Worm (Caenorhabditis elegans) whole organism, L2 larva: ENCODE results near the gene srx-86.
A peak's percentile ranks its signal among the peaks of the same experiment; 100 is the strongest.

ENCODE experiments used
- C34F6.9 ChIP-seq: fragments of 150-350 bp; optimal IDR thresholded peaks from 2 replicates; lab custom pipeline; 2014; ENCODE audit warnings: missing biosample characterization, missing genetic modification characterization
- F13H6.1 ChIP-seq: sonication (generic microtip); optimal IDR thresholded peaks from 2 replicates; lab custom pipeline; 2016; ENCODE audit warnings: missing genetic modification characterization, missing compliant biosample characterization
- Y55F3AM.14 ChIP-seq: fragments of 200-800 bp; sonication (Bioruptor generic); optimal IDR thresholded peaks from 2 replicates; lab custom pipeline; 2018; ENCODE audit warnings: mild to moderate bottlenecking, missing genetic modification characterization, missing compliant biosample characterization
- ZK546.5 ChIP-seq: sonication (generic microtip); optimal IDR thresholded peaks from 2 replicates; lab custom pipeline; 2017; ENCODE audit warnings: missing biosample characterization, missing genetic modification characterization
- aly-2 ChIP-seq: fragments of 150-350 bp; optimal IDR thresholded peaks from 2 replicates; lab custom pipeline; 2014; ENCODE audit warnings: missing biosample characterization, missing genetic modification characterization
- ama-1 ChIP-seq: fragments of 150-350 bp; optimal IDR thresholded peaks from 2 replicates; lab custom pipeline; 2018; ENCODE audit warnings: inconsistent platforms
- blmp-1 ChIP-seq: sonication (generic microtip); optimal IDR thresholded peaks from 2 replicates; lab custom pipeline; 2017; ENCODE audit warnings: missing genetic modification characterization, mild to moderate bottlenecking, missing compliant biosample characterization, antibody characterized with exemption, moderate library complexity; ENCODE audit not compliant: insufficient read depth
- ceh-16 ChIP-seq: fragments of 150-350 bp; optimal IDR thresholded peaks from 2 replicates; lab custom pipeline; 2014; ENCODE audit warnings: missing biosample characterization, missing genetic modification characterization
- ceh-82 ChIP-seq: fragments of 150-350 bp; optimal IDR thresholded peaks from 2 replicates; lab custom pipeline; 2014; ENCODE audit warnings: missing biosample characterization, missing genetic modification characterization
- crh-2 ChIP-seq: sonication (generic microtip); optimal IDR thresholded peaks from 2 replicates; lab custom pipeline; 2017; ENCODE audit warnings: missing biosample characterization, missing genetic modification characterization
- dmd-4 ChIP-seq: sonication (generic microtip); optimal IDR thresholded peaks from 2 replicates; lab custom pipeline; 2017; ENCODE audit warnings: missing biosample characterization, missing genetic modification characterization
- egl-27 ChIP-seq: sonication (generic microtip); optimal IDR thresholded peaks from 3 replicates; lab custom pipeline; 2017; ENCODE audit warnings: missing biosample characterization, missing genetic modification reagents, missing genetic modification characterization
- elt-1 ChIP-seq: fragments of 150-350 bp; optimal IDR thresholded peaks from 2 replicates; lab custom pipeline; 2014; ENCODE audit warnings: missing biosample characterization, missing genetic modification characterization
- elt-3 ChIP-seq: sonication (generic microtip); optimal IDR thresholded peaks from 2 replicates; lab custom pipeline; 2017; ENCODE audit warnings: missing biosample characterization, missing genetic modification characterization
- fos-1 ChIP-seq: fragments of 150-350 bp; optimal IDR thresholded peaks from 2 replicates; lab custom pipeline; 2014; ENCODE audit warnings: missing biosample characterization, missing genetic modification characterization
- gmeb-1 ChIP-seq: fragments of 150-350 bp; optimal IDR thresholded peaks from 2 replicates; lab custom pipeline; 2014; ENCODE audit warnings: missing biosample characterization, missing genetic modification characterization
- lin-11 ChIP-seq: fragments of 150-350 bp; sonication (generic microtip); optimal IDR thresholded peaks from 2 replicates; lab custom pipeline; 2014; ENCODE audit warnings: missing biosample characterization, missing genetic modification characterization, inconsistent platforms, mixed read lengths
- lsy-2 ChIP-seq, 2 experiments: fragments of 150-350 bp in 1 of 2; sonication (generic microtip) in 1 of 2; optimal IDR thresholded peaks; 2 replicates each; lab custom pipeline; 2014 to 2017; ENCODE audit warnings: missing biosample characterization in 2 of 2, missing genetic modification characterization in 2 of 2
- mbf-1 ChIP-seq: sonication (generic microtip); optimal IDR thresholded peaks from 2 replicates; lab custom pipeline; 2017; ENCODE audit warnings: missing biosample characterization, missing genetic modification characterization
- nhr-10 ChIP-seq: sonication (generic microtip); optimal IDR thresholded peaks from 2 replicates; lab custom pipeline; 2017; ENCODE audit warnings: missing biosample characterization, missing genetic modification characterization
- nhr-12 ChIP-seq: fragments of 150-350 bp; optimal IDR thresholded peaks from 2 replicates; lab custom pipeline; 2014; ENCODE audit warnings: missing biosample characterization, missing genetic modification characterization
- nhr-129 ChIP-seq: fragments of 150-350 bp; optimal IDR thresholded peaks from 2 replicates; lab custom pipeline; 2014; ENCODE audit warnings: missing biosample characterization, missing genetic modification characterization
- nhr-21 ChIP-seq: fragments of 150-350 bp; optimal IDR thresholded peaks from 2 replicates; lab custom pipeline; 2014; ENCODE audit warnings: missing biosample characterization, missing genetic modification characterization
- nhr-23 ChIP-seq: fragments of 150-350 bp; optimal IDR thresholded peaks from 2 replicates; lab custom pipeline; 2014; ENCODE audit warnings: missing biosample characterization, missing genetic modification reagents, missing genetic modification characterization
- nhr-25 ChIP-seq: fragments of 150-350 bp; sonication (generic microtip); optimal IDR thresholded peaks from 3 replicates; lab custom pipeline; 2014; ENCODE audit warnings: missing biosample characterization, missing genetic modification characterization
- nhr-6 ChIP-seq: fragments of 150-350 bp; optimal IDR thresholded peaks from 2 replicates; lab custom pipeline; 2014; ENCODE audit warnings: missing biosample characterization, missing genetic modification characterization
- sem-4 ChIP-seq: fragments of 150-350 bp; optimal IDR thresholded peaks from 2 replicates; lab custom pipeline; 2014; ENCODE audit warnings: missing biosample characterization, missing genetic modification reagents, missing genetic modification characterization
- skn-1 ChIP-seq: sonication (generic microtip); optimal IDR thresholded peaks from 2 replicates; lab custom pipeline; 2017; ENCODE audit warnings: missing biosample characterization, missing genetic modification characterization
- sma-3 ChIP-seq: sonication (generic microtip); optimal IDR thresholded peaks from 2 replicates; lab custom pipeline; 2016; ENCODE audit warnings: missing genetic modification reagents, missing genetic modification characterization, missing compliant biosample characterization
- sma-9 ChIP-seq, 2 experiments: fragments of 150-350 bp in 1 of 2; sonication (generic microtip) in 1 of 2; optimal IDR thresholded peaks; 2 replicates each; lab custom pipeline; 2014 to 2016; ENCODE audit warnings: missing genetic modification characterization in 2 of 2, mild to moderate bottlenecking in 1 of 2, missing biosample characterization in 1 of 2, missing compliant biosample characterization in 1 of 2, missing genetic modification reagents in 1 of 2, moderate library complexity in 1 of 2
- snpc-4 ChIP-seq: fragments of 150-350 bp; optimal IDR thresholded peaks from 2 replicates; lab custom pipeline; 2014; ENCODE audit warnings: missing biosample characterization, missing genetic modification characterization
- unc-39 ChIP-seq: fragments of 150-350 bp; optimal IDR thresholded peaks from 2 replicates; lab custom pipeline; 2014; ENCODE audit warnings: missing biosample characterization, missing genetic modification characterization
- unc-55 ChIP-seq: fragments of 150-350 bp; sonication (generic microtip); optimal IDR thresholded peaks from 3 replicates; lab custom pipeline; 2014; ENCODE audit warnings: missing biosample characterization, missing genetic modification reagents, missing genetic modification characterization
- zag-1 ChIP-seq: fragments of 150-350 bp; optimal IDR thresholded peaks from 2 replicates; lab custom pipeline; 2014; ENCODE audit warnings: missing biosample characterization, missing genetic modification characterization
- ztf-1 ChIP-seq: fragments of 200-800 bp; sonication (Bioruptor generic); conservative IDR thresholded peaks from 2 replicates; pipeline ENCODE4 v1.3.6; 2022; ENCODE audit warnings: missing genetic modification characterization, missing compliant biosample characterization
- ztf-11 ChIP-seq: sonication (generic microtip); optimal IDR thresholded peaks from 2 replicates; lab custom pipeline; 2017; ENCODE audit warnings: missing biosample characterization, missing genetic modification characterization
- ztf-4 ChIP-seq: fragments of 150-350 bp; optimal IDR thresholded peaks from 2 replicates; lab custom pipeline; 2014; ENCODE audit warnings: missing biosample characterization, missing genetic modification characterization

srx-86 gene

DNA sequence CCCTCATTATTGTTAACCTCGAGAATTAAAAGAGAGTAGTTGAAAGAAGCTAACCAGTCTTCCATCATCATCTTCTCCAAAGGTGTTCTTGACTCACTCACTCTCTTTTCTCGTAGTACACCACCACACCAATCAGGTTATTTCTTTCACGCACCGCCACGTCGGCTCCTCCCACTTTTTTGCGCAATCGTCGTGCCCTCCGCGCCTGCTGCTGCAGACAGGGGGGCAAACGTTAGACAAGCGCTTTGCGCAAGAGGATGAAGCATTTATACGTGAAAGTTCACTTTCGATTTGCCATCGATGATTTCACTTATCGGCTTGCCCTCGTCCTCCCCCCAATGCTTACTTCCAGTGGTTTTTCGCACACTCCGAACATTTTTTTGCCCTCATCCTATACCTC is 37.4 kb upstream of the srx-86 start:
- TF ChIP-seq nhr-25 (peak; percentile 61), aly-2 (no peak), F13H6.1 (tag; lab: Kevin White, UChicago) (peak; percentile 59), blmp-1 (peak; percentile 59), sma-9 (GFP tag; optimal IDR thresholded peaks at IDR 0.05; lab: Kevin White, UChicago) (no peak), sma-9 (tag; optimal IDR thresholded peaks at IDR 0.05; lab: Kevin White, UChicago) (no peak), mbf-1 (tag; lab: Kevin White, UChicago) (no peak)

DNA sequence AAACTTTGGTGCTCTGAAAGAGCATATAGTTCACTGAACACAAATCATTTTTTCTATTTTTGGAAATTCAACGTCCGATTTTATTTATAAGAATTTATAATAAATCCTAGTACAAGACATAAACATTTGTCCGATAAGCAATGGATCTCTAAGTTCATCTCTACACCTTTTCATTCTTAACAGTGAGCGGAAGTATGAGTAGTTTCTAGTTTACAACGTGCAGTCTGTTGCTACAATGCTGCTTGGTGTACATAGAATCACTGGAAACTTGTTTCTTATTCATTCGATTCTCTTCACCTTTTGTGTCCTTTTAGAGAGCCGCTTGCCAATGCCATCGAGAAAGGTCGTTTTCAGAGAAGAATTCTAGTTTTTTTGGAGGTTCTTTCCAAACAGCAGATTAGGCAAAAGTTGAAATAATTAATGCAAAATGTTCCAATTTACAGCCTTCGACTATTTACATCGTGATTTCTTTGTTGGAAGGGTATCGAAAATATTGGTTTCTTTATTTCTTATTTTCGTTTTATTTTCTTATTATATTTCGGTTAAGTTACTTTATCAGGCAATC is 35.7 kb upstream of the srx-86 start:
- TF ChIP-seq nhr-25, result peak; percentile 53
- no peak for TF ChIP-seq ztf-11 (tag; lab: Kevin White, UChicago)
- TF ChIP-seq, all 48 proteins: peak for 1

DNA sequence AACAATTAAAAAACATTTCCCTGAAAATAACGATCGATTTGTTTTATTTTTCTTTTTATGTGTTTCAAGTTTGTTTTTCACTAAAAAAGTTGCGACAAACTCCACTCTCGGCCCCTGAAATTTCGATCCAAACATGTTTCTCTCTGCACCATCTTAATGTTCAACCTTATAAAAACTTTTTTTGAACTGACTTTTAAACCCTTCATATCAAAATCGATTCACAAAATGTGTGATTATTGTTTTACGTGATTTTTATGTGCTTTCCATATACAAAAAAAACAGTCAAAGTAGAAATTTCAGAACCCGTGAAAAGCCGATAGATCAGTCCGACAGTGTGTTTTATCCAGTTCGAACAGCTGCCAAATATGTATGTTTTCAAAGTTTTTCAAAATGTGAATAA is 35.2 kb upstream of the srx-86 start, which contains the start of gene ccch-1:
TSS of gene ccch-1 (plus strand) at position 301 of the 400 bp plus-strand sequence.
- TF ChIP-seq sma-3 (GFP tag; lab: Kevin White, UChicago) (no peak), ZK546.5 (tag; lab: Kevin White, UChicago) (no peak), C34F6.9 (tag; lab: Kevin White, UChicago) (no peak), lin-11 (tag; lab: Kevin White, UChicago) (no peak), unc-39 (tag; lab: Kevin White, UChicago) (no peak), mbf-1 (tag; lab: Kevin White, UChicago) (no peak), ceh-82 (tag; lab: Kevin White, UChicago) (no peak), dmd-4 (tag; lab: Kevin White, UChicago) (no peak)

DNA sequence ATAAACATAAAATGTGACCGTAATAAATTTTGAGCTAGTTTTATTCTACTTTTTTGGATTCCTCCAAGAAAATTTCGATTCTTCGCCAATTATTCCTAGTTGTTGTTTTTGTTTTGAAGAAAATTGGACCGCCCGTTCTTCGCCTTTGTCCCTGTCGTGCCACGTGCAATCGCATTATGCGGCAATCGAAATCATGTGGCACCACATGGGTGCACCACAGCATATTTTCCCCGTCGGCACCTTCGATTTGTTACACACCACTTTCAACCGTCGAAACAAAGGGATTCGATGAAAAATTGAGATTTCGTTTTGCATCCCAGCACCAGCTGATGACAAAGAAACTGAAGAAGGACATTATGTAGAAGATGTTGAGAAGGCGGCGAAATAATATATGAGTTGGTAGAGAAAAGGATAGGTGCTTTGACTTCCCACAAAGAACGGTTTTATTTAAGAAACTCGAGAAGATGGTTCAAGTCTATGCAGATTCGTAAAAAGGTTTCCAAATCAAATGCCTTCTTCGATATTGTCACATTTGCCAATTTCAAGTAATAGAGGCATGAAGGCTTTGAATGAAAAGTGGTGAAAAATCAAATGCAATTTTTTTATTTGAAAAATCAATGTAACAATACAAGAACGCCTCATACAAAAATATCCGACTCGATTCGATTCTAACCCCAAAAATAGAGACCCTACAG is 34.0 kb upstream of the srx-86 start:
- TF ChIP-seq nhr-25, result peak; percentile 30
- no peak for TF ChIP-seq unc-55 (GFP tag; lab: Kevin White, UChicago)
- peak; percentile 13 for TF ChIP-seq nhr-129 (tag; lab: Kevin White, UChicago)

DNA sequence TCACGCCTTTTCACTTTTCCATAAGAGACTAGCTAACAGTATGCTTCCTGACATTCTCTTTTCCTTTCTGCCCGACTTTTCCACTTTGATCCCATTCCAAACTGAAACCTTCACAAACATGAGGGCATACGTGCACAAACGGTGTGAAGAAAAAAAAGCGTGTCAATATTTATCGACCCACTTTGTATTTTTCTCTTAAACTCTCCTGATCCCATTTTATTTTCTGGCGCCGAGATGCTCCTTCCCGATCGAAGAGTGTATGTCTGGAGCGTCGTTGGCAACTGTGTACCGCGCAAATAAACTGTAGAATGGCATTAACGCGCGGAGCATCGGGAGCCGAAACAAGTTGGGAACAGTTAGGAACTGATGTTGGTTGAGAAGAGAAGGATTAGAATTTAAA is 33.2 kb upstream of the srx-86 start:
- peak; percentile 41 for TF ChIP-seq nhr-129 (tag; lab: Kevin White, UChicago)
- TF ChIP-seq skn-1 (tag; lab: Kevin White, UChicago), result no peak
- TF ChIP-seq sma-3 (GFP tag; lab: Kevin White, UChicago), result no peak
- TF ChIP-seq crh-2, result no peak
- TF ChIP-seq ceh-82 (tag; lab: Kevin White, UChicago), result no peak
- TF ChIP-seq sma-9 (GFP tag; optimal IDR thresholded peaks at IDR 0.05; lab: Kevin White, UChicago), result peak; percentile 44
- TF ChIP-seq sma-9 (tag; optimal IDR thresholded peaks at IDR 0.05; lab: Kevin White, UChicago), result no peak
- TF ChIP-seq F13H6.1 (tag; lab: Kevin White, UChicago), result peak; percentile 82
- no peak for TF ChIP-seq ama-1

DNA sequence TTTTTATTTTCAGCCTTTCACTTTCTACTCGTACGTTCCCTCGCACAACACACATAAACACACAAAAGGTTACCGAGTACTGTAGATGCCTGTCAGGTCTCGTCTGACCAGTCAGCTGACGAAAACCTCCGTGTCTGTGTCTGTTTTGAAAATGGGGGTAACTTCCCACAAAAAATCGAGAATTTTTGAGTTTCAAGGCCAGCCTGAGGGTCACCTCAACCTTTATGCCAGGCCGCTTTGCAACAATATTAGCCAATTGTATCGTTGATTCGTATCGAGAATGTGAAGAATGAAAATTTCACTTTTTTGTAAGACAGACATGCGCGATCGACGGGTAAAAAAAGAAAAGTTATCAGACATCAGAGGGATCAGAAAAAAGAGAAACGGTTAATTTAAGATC is 31.6 kb upstream of the srx-86 start:
- TF ChIP-seq gmeb-1 (tag; lab: Kevin White, UChicago) (no peak), fos-1 (tag; lab: Kevin White, UChicago) (peak; percentile 18), sma-9 (GFP tag; optimal IDR thresholded peaks at IDR 0.05; lab: Kevin White, UChicago) (peak; percentile 65), sma-9 (tag; optimal IDR thresholded peaks at IDR 0.05; lab: Kevin White, UChicago) (no peak), elt-1 (tag; lab: Kevin White, UChicago) (no peak), zag-1 (tag; lab: Kevin White, UChicago) (no peak), sem-4 (tag; lab: Kevin White, UChicago) (no peak), snpc-4 (tag; lab: Kevin White, UChicago) (peak; percentile 16), elt-3 (tag; lab: Kevin White, UChicago) (no peak), nhr-12 (tag; lab: Kevin White, UChicago) (no peak), egl-27 (tag; lab: Kevin White, UChicago) (peak; percentile 32), lsy-2 (tag; optimal IDR thresholded peaks at IDR 0.05; lab: Kevin White, UChicago) (peak in 1 of 2 experiments; percentile 45), skn-1 (tag; lab: Kevin White, UChicago) (no peak), nhr-21 (tag; lab: Kevin White, UChicago) (peak; percentile 47), crh-2 (peak; percentile 53), ceh-16 (peak; percentile 53), nhr-23 (tag; lab: Kevin White, UChicago) (no peak), ztf-4 (tag; lab: Kevin White, UChicago) (peak; percentile 16), nhr-10 (tag; lab: Kevin White, UChicago) (no peak), ama-1 (no peak), Y55F3AM.14 (GFP tag; lab: Kevin White, UChicago) (peak; percentile 45), nhr-6 (tag; lab: Kevin White, UChicago) (peak; percentile 73), nhr-25 (peak; percentile 96), sma-3 (GFP tag; lab: Kevin White, UChicago) (peak; percentile 82), F13H6.1 (tag; lab: Kevin White, UChicago) (peak; percentile 48), blmp-1 (peak; percentile 97), C34F6.9 (tag; lab: Kevin White, UChicago) (peak; percentile 24), ztf-1 (GFP tag; lab: Robert Waterston, UW) (no peak), nhr-129 (tag; lab: Kevin White, UChicago) (peak; percentile 80), unc-39 (tag; lab: Kevin White, UChicago) (no peak)
